Worm (Caenorhabditis elegans) whole organism, L1 larva: ENCODE data around the gene ncam-1.
A peak's percentile ranks its signal among the peaks of the same experiment; 100 is the strongest.

Source experiments
- C04F5.9 ChIP-seq: sonication (generic microtip); optimal IDR thresholded peaks from 2 replicates; lab custom pipeline; 2016; ENCODE audit warnings: missing genetic modification characterization, missing compliant biosample characterization
- alr-1 ChIP-seq: fragments of 200-800 bp; sonication (Bioruptor generic); optimal IDR thresholded peaks from 2 replicates; lab custom pipeline; 2018; ENCODE audit warnings: borderline replicate concordance, mild to moderate bottlenecking, missing genetic modification characterization, missing compliant biosample characterization
- aly-2 ChIP-seq: fragments of 150-350 bp; optimal IDR thresholded peaks from 2 replicates; lab custom pipeline; 2014; ENCODE audit warnings: missing biosample characterization, missing genetic modification characterization
- ama-1 ChIP-seq: fragments of 150-350 bp; optimal IDR thresholded peaks from 2 replicates; lab custom pipeline; 2014
- blmp-1 ChIP-seq: fragments of 150-350 bp; optimal IDR thresholded peaks from 2 replicates; lab custom pipeline; 2014; ENCODE audit warnings: missing biosample characterization, missing genetic modification characterization
- ceh-8 ChIP-seq: fragments of 200-800 bp; sonication (Bioruptor generic); optimal IDR thresholded peaks from 2 replicates; lab custom pipeline; 2018; ENCODE audit warnings: mild to moderate bottlenecking, missing genetic modification characterization, moderate library complexity, missing compliant biosample characterization
- dsc-1 ChIP-seq: sonication (generic microtip); optimal IDR thresholded peaks from 2 replicates; lab custom pipeline; 2016; ENCODE audit warnings: mild to moderate bottlenecking, missing genetic modification characterization, missing compliant biosample characterization
- efl-1 ChIP-seq, 4 experiments: fragments of 150-350 bp; optimal IDR thresholded peaks in 3 of 4; peaks in 1 of 4; 1 replicate in 1 of 4; 2 replicates in 3 of 4; lab custom pipeline; 2014; ENCODE audit warnings: missing biosample characterization in 2 of 4, missing genetic modification characterization in 2 of 4, missing genetic modification reagents in 2 of 4
- efl-3 ChIP-seq: fragments of 200-800 bp; sonication (Bioruptor generic); optimal IDR thresholded peaks from 2 replicates; lab custom pipeline; 2018; ENCODE audit warnings: mild to moderate bottlenecking, missing genetic modification characterization, missing compliant biosample characterization
- egl-13 ChIP-seq: sonication (generic microtip); optimal IDR thresholded peaks from 2 replicates; lab custom pipeline; 2016; ENCODE audit warnings: missing genotype, missing genetic modification reagents, missing genetic modification characterization, missing compliant biosample characterization
- elt-3 ChIP-seq, 6 experiments: fragments of 150-350 bp in 1 of 6; sonication (generic microtip); optimal IDR thresholded peaks; 2 replicates each; lab custom pipeline; 2017 to 2018; ENCODE audit warnings: missing biosample characterization in 6 of 6, missing genetic modification characterization in 6 of 6, inconsistent platforms in 1 of 6
- fkh-10 ChIP-seq: sonication (generic microtip); optimal IDR thresholded peaks from 2 replicates; lab custom pipeline; 2017; ENCODE audit warnings: missing biosample characterization, missing genetic modification reagents, missing genetic modification characterization
- fos-1 ChIP-seq: fragments of 150-350 bp; optimal IDR thresholded peaks from 2 replicates; lab custom pipeline; 2014; ENCODE audit warnings: missing biosample characterization, missing genetic modification characterization
- hlh-17 ChIP-seq: fragments of 200-800 bp; sonication (Bioruptor generic); optimal IDR thresholded peaks from 2 replicates; lab custom pipeline; 2018; ENCODE audit warnings: missing genetic modification characterization, mild to moderate bottlenecking, missing compliant biosample characterization, moderate library complexity, borderline replicate concordance
- hlh-4 ChIP-seq: sonication (generic microtip); optimal IDR thresholded peaks from 2 replicates; lab custom pipeline; 2016; ENCODE audit warnings: mild to moderate bottlenecking, missing genetic modification characterization, missing compliant biosample characterization
- jun-1 ChIP-seq: fragments of 150-350 bp; optimal IDR thresholded peaks from 2 replicates; lab custom pipeline; 2014; ENCODE audit warnings: missing biosample characterization, missing genetic modification reagents, missing genetic modification characterization
- lin-13 ChIP-seq: fragments of 150-350 bp; optimal IDR thresholded peaks from 2 replicates; lab custom pipeline; 2014; ENCODE audit warnings: missing biosample characterization, missing genetic modification reagents, missing genetic modification characterization
- lin-14 ChIP-seq: fragments of 200-800 bp; sonication (Bioruptor generic); optimal IDR thresholded peaks from 2 replicates; lab custom pipeline; 2018; ENCODE audit warnings: mild to moderate bottlenecking, missing genetic modification characterization, moderate library complexity, missing compliant biosample characterization
- lin-35 ChIP-seq, 2 experiments: fragments of 150-350 bp; optimal IDR thresholded peaks; 2 replicates each; lab custom pipeline; 2014; ENCODE audit warnings: missing biosample characterization in 2 of 2, missing genetic modification characterization in 2 of 2, missing genetic modification reagents in 2 of 2
- lir-3 ChIP-seq: sonication (generic microtip); optimal IDR thresholded peaks from 2 replicates; lab custom pipeline; 2016; ENCODE audit warnings: mild to moderate bottlenecking, missing genetic modification characterization, moderate library complexity, missing compliant biosample characterization; ENCODE audit not compliant: poor library complexity
- lsy-2 ChIP-seq, 2 experiments: fragments of 150-350 bp; optimal IDR thresholded peaks; 2 replicates each; lab custom pipeline; 2014; ENCODE audit warnings: missing biosample characterization in 2 of 2, missing genetic modification characterization in 2 of 2
- mep-1 ChIP-seq: fragments of 150-350 bp; optimal IDR thresholded peaks from 2 replicates; lab custom pipeline; 2014; ENCODE audit warnings: missing biosample characterization, missing genetic modification characterization
- nhr-12 ChIP-seq: sonication (generic microtip); optimal IDR thresholded peaks from 2 replicates; lab custom pipeline; 2017; ENCODE audit warnings: missing biosample characterization, missing genetic modification characterization
- nhr-19 ChIP-seq: fragments of 200-800 bp; sonication (Bioruptor generic); conservative IDR thresholded peaks from 2 replicates; pipeline ENCODE4 v1.3.6; 2022; ENCODE audit warnings: missing genetic modification characterization, missing compliant biosample characterization
- nhr-20 ChIP-seq: sonication (generic microtip); optimal IDR thresholded peaks from 2 replicates; lab custom pipeline; 2016; ENCODE audit warnings: mild to moderate bottlenecking, missing genetic modification characterization, missing compliant biosample characterization
- nhr-47 ChIP-seq: sonication (generic microtip); optimal IDR thresholded peaks from 2 replicates; lab custom pipeline; 2016; ENCODE audit warnings: mild to moderate bottlenecking, missing genetic modification characterization, moderate library complexity, missing compliant biosample characterization
- nhr-71 ChIP-seq: sonication (generic microtip); optimal IDR thresholded peaks from 2 replicates; lab custom pipeline; 2016; ENCODE audit warnings: mild to moderate bottlenecking, missing genetic modification characterization, moderate library complexity, missing compliant biosample characterization
- nhr-76 ChIP-seq: sonication (generic microtip); optimal IDR thresholded peaks from 2 replicates; lab custom pipeline; 2017; ENCODE audit warnings: missing biosample characterization, missing genetic modification characterization
- nhr-84 ChIP-seq: sonication (generic microtip); optimal IDR thresholded peaks from 2 replicates; lab custom pipeline; 2017; ENCODE audit warnings: missing biosample characterization, missing genetic modification characterization
- nhr-90 ChIP-seq: sonication (generic microtip); optimal IDR thresholded peaks from 2 replicates; lab custom pipeline; 2016; ENCODE audit warnings: mild to moderate bottlenecking, missing genetic modification characterization, missing compliant biosample characterization; ENCODE audit not compliant: poor library complexity
- pag-3 ChIP-seq: sonication (generic microtip); optimal IDR thresholded peaks from 2 replicates; lab custom pipeline; 2017; ENCODE audit warnings: missing genetic modification characterization, mild to moderate bottlenecking, missing compliant biosample characterization, antibody characterized with exemption, borderline replicate concordance; ENCODE audit not compliant: insufficient read depth
- pax-3 ChIP-seq: fragments of 200-800 bp; sonication (Bioruptor generic); optimal IDR thresholded peaks from 2 replicates; lab custom pipeline; 2018; ENCODE audit warnings: mild to moderate bottlenecking, missing genetic modification characterization, moderate library complexity, missing compliant biosample characterization
- rnt-1 ChIP-seq: sonication (generic microtip); optimal IDR thresholded peaks from 2 replicates; lab custom pipeline; 2016; ENCODE audit warnings: mild to moderate bottlenecking, missing genetic modification characterization, moderate library complexity, missing compliant biosample characterization
- skn-1 ChIP-seq: fragments of 150-350 bp; optimal IDR thresholded peaks from 2 replicates; lab custom pipeline; 2014; ENCODE audit warnings: missing biosample characterization, missing genetic modification characterization
- snu-23 ChIP-seq: sonication (generic microtip); optimal IDR thresholded peaks from 2 replicates; lab custom pipeline; 2016; ENCODE audit warnings: missing genetic modification characterization, missing compliant biosample characterization
- sox-4 ChIP-seq: sonication (generic microtip); optimal IDR thresholded peaks from 2 replicates; lab custom pipeline; 2016; ENCODE audit warnings: missing genetic modification characterization, missing compliant biosample characterization
- sptf-1 ChIP-seq: fragments of 150-350 bp; optimal IDR thresholded peaks from 2 replicates; lab custom pipeline; 2014; ENCODE audit warnings: missing biosample characterization, missing genetic modification characterization
- sup-37 ChIP-seq: fragments of 200-800 bp; sonication (Bioruptor generic); optimal IDR thresholded peaks from 2 replicates; lab custom pipeline; 2018; ENCODE audit warnings: mild to moderate bottlenecking, missing genetic modification characterization, missing compliant biosample characterization
- swsn-7 ChIP-seq: sonication (generic microtip); optimal IDR thresholded peaks from 2 replicates; lab custom pipeline; 2016; ENCODE audit warnings: missing genetic modification characterization, missing compliant biosample characterization
- tbx-2 ChIP-seq: sonication (generic microtip); optimal IDR thresholded peaks from 2 replicates; lab custom pipeline; 2016; ENCODE audit warnings: missing genetic modification characterization, missing compliant biosample characterization
- tlp-1 ChIP-seq: fragments of 150-350 bp; optimal IDR thresholded peaks from 2 replicates; lab custom pipeline; 2014; ENCODE audit warnings: missing biosample characterization, missing genetic modification characterization
- unc-30 ChIP-seq: sonication (generic microtip); optimal IDR thresholded peaks from 2 replicates; lab custom pipeline; 2017; ENCODE audit warnings: missing biosample characterization, missing genetic modification characterization
- unc-62 ChIP-seq: fragments of 150-350 bp; optimal IDR thresholded peaks from 2 replicates; lab custom pipeline; 2014; ENCODE audit warnings: missing biosample characterization, missing genetic modification reagents, missing genetic modification characterization
- unc-86 ChIP-seq: sonication (generic microtip); optimal IDR thresholded peaks from 2 replicates; lab custom pipeline; 2016; ENCODE audit warnings: missing genetic modification characterization, missing compliant biosample characterization
- xbp-1 ChIP-seq: sonication (generic microtip); optimal IDR thresholded peaks from 2 replicates; lab custom pipeline; 2016; ENCODE audit warnings: missing genetic modification characterization, missing compliant biosample characterization
- zip-4 ChIP-seq: fragments of 200-800 bp; sonication (Bioruptor generic); optimal IDR thresholded peaks from 2 replicates; lab custom pipeline; 2018; ENCODE audit warnings: mild to moderate bottlenecking, missing genetic modification characterization, moderate library complexity, missing compliant biosample characterization
- ztf-11 ChIP-seq, 2 experiments: sonication (generic microtip); optimal IDR thresholded peaks; 2 replicates each; lab custom pipeline; 2016 to 2017; ENCODE audit warnings: missing genetic modification characterization in 2 of 2, missing biosample characterization in 1 of 2, missing compliant biosample characterization in 1 of 2

The ncam-1 gene

DNA sequence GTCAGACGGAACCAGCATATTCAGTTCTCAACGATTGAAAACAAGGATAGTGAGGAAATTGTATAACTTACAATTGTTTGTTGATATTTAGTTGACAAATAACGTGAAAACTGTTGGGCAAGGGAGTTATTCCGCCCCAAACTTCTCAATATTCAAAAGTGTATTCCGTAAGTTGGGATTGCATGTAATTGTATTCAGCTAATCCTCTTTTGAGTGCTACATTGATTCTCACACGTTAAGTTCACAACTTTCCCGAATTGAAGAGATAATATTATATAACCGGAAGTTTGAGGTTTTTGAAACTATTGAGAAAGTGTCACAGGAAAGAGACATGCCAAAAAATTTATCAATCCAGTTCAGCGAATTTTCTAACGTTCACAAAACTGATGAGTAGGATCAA is 36.9 kb upstream of the ncam-1 start, which contains the start of gene ifc-2:
TSS of gene ifc-2 (minus strand) at position 101 of the 400 bp plus-strand sequence.
- TF ChIP-seq unc-86 (tag; lab: Kevin White, UChicago), result no peak
- no peak for TF ChIP-seq unc-62 (GFP tag; lab: Kevin White, UChicago)
- TF ChIP-seq skn-1 (tag; lab: Kevin White, UChicago), result no peak
- TF ChIP-seq nhr-19 (GFP tag; lab: Robert Waterston, UW), result no peak
- no peak for TF ChIP-seq alr-1 (tag; lab: Kevin White, UChicago)
- TF ChIP-seq hlh-17 (GFP tag; lab: Kevin White, UChicago), result no peak
- TF ChIP-seq pag-3 (tag; lab: Kevin White, UChicago), result no peak
- TF ChIP-seq lir-3 (tag; lab: Kevin White, UChicago), result no peak
- TF ChIP-seq hlh-4, result no peak
- TF ChIP-seq sup-37, result no peak
- TF ChIP-seq mep-1, result no peak
- TF ChIP-seq ama-1, result no peak

DNA sequence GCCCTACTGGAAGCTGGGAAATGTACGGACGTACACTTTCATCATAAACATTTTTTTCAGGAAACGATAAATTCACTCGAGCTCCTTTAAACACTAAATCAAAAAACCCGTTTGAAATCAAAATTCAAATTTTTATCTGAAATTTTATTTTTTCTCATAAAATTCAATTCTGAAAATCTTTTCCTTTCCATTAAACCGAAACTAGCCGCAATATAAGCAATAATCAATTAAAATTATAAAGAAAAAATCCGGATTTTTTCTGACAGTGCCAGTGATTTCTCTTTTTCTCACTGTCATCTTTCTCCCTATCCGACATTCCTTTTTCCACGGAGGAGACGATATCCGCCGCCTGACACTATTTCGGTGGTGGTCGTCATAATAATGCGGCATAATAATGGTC is 35.8 kb upstream of the ncam-1 start, which contains the start of gene lpr-7:
TSS of gene lpr-7 (plus strand) at position 301 of the 400 bp plus-strand sequence.
- no peak for TF ChIP-seq elt-3 (tag; optimal IDR thresholded peaks at IDR 0.05; lab: Kevin White, UChicago)
- TF ChIP-seq nhr-84 (tag; lab: Kevin White, UChicago), result no peak
- no peak for TF ChIP-seq lsy-2 (tag; optimal IDR thresholded peaks at IDR 0.05; lab: Kevin White, UChicago)
- TF ChIP-seq sptf-1 (tag; lab: Kevin White, UChicago), result no peak
- TF ChIP-seq aly-2 (tag; lab: Kevin White, UChicago), result no peak
- no peak for TF ChIP-seq ztf-11 (tag; optimal IDR thresholded peaks at IDR 0.05; lab: Kevin White, UChicago)
- no peak for TF ChIP-seq unc-86 (tag; lab: Kevin White, UChicago)
- TF ChIP-seq ceh-8 (GFP tag; lab: Kevin White, UChicago), result no peak
- TF ChIP-seq unc-30, result no peak
- TF ChIP-seq zip-4, result no peak
- no peak for TF ChIP-seq nhr-90
- TF ChIP-seq efl-3 (GFP tag; lab: Kevin White, UChicago), result no peak
- TF ChIP-seq C04F5.9 (tag; lab: Kevin White, UChicago), result no peak
- no peak for TF ChIP-seq sox-4 (tag; lab: Kevin White, UChicago)
- no peak for TF ChIP-seq rnt-1 (tag; lab: Kevin White, UChicago)
- TF ChIP-seq tlp-1 (tag; lab: Kevin White, UChicago), result no peak
- TF ChIP-seq nhr-76 (tag; lab: Kevin White, UChicago), result no peak
- no peak for TF ChIP-seq efl-1 (optimal IDR thresholded peaks at IDR 0.05; lab: Kevin White, UChicago)
- TF ChIP-seq efl-1 (GFP tag; optimal IDR thresholded peaks at IDR 0.05 in 1 of 2; lab: Kevin White, UChicago), result no peak
- TF ChIP-seq hlh-17 (GFP tag; lab: Kevin White, UChicago), result no peak
- TF ChIP-seq lin-35 (GFP tag; optimal IDR thresholded peaks at IDR 0.05; lab: Kevin White, UChicago), result no peak
- TF ChIP-seq, all 84 proteins: peak for 0

ce11 chrX:661727-662330 is 29.9 kb upstream of the ncam-1 start, which contains the start of gene rund-1:
rund-1 (minus strand) TSS chrX:661777.
- TF ChIP-seq pax-3 (tag; lab: Kevin White, UChicago) (peak; percentile 46), pag-3 (tag; lab: Kevin White, UChicago) (no peak), blmp-1 (tag; lab: Kevin White, UChicago) (no peak), nhr-12 (tag; lab: Kevin White, UChicago) (no peak), nhr-20 (tag; lab: Kevin White, UChicago) (peak; percentile 50), nhr-84 (tag; lab: Kevin White, UChicago) (no peak), snu-23 (GFP tag; lab: Kevin White, UChicago) (peak; percentile 56), lin-13 (GFP tag; lab: Kevin White, UChicago) (no peak), ama-1 (no peak), tbx-2 (tag; lab: Kevin White, UChicago) (peak; percentile 53), egl-13 (tag; lab: Kevin White, UChicago) (peak; percentile 68), fos-1 (tag; lab: Kevin White, UChicago) (peak; percentile 6), xbp-1 (tag; lab: Kevin White, UChicago) (peak; percentile 41), lin-14 (GFP tag; lab: Kevin White, UChicago) (peak; percentile 91), swsn-7 (tag; lab: Kevin White, UChicago) (peak; percentile 66), mep-1 (peak; percentile 69), nhr-47 (peak; percentile 81), jun-1 (tag; lab: Kevin White, UChicago) (peak; percentile 19), fkh-10 (GFP tag; lab: Kevin White, UChicago) (peak; percentile 79), unc-86 (tag; lab: Kevin White, UChicago) (peak; percentile 71), ceh-8 (GFP tag; lab: Kevin White, UChicago) (peak; percentile 7), nhr-71 (tag; lab: Kevin White, UChicago) (peak; percentile 87), dsc-1 (peak; percentile 83)
